Fruit fly (Drosophila melanogaster) whole organism, pupa: ENCODE results near the gene CG8301.

Experiments
- CG10348 ChIP-seq: fragments of 200-800 bp; sonication (Bioruptor generic); IDR thresholded peaks from 2 replicates; pipeline ENCODE4 v1.3.6; 2022; ENCODE audit warnings: missing biosample characterization, missing genetic modification characterization
- CG12605 ChIP-seq: fragments of 200-800 bp; sonication (Bioruptor generic); IDR thresholded peaks from 2 replicates; pipeline ENCODE4 v1.3.6; 2022; ENCODE audit warnings: missing biosample characterization, missing genetic modification characterization
- CG13204 ChIP-seq: fragments of 200-800 bp; sonication (Bioruptor generic); optimal IDR thresholded peaks from 2 replicates; lab custom pipeline; 2018; ENCODE audit warnings: missing biosample characterization, mild to moderate bottlenecking, missing genetic modification characterization, moderate library complexity
- CG14655 ChIP-seq: fragments of 200-800 bp; sonication (Bioruptor generic); optimal IDR thresholded peaks from 3 replicates; lab custom pipeline; 2017; ENCODE audit warnings: mild to moderate bottlenecking, missing biosample characterization, missing genetic modification reagents, missing genetic modification characterization
- CG15710 ChIP-seq: fragments of 200-800 bp; sonication (Bioruptor generic); optimal IDR thresholded peaks from 2 replicates; lab custom pipeline; 2018; ENCODE audit warnings: missing biosample characterization, mild to moderate bottlenecking, missing genetic modification characterization, moderate library complexity
- CG17806 ChIP-seq: fragments of 200-800 bp; sonication (Bioruptor generic); optimal IDR thresholded peaks from 2 replicates; lab custom pipeline; 2018; ENCODE audit warnings: missing biosample characterization, mild to moderate bottlenecking, missing genetic modification characterization, moderate library complexity
- CG32121 ChIP-seq: fragments of 200-800 bp; sonication (Bioruptor generic); IDR thresholded peaks from 2 replicates; pipeline ENCODE4 v1.3.6; 2022; ENCODE audit warnings: missing biosample characterization, missing genetic modification characterization
- CG34367 ChIP-seq: fragments of 200-800 bp; sonication (Bioruptor generic); optimal IDR thresholded peaks from 2 replicates; lab custom pipeline; 2018; ENCODE audit warnings: missing biosample characterization, mild to moderate bottlenecking, missing genetic modification characterization
- CG4496 ChIP-seq: fragments of 200-800 bp; sonication (Bioruptor generic); IDR thresholded peaks from 3 replicates; pipeline ENCODE4 v1.3.6; 2022; ENCODE audit warnings: missing biosample characterization, missing genetic modification characterization
- CG8159 ChIP-seq: fragments of 200-800 bp; sonication (Bioruptor generic); optimal IDR thresholded peaks from 3 replicates; lab custom pipeline; 2018; ENCODE audit warnings: missing biosample characterization, mild to moderate bottlenecking, missing genetic modification characterization, moderate library complexity
- CG8301 ChIP-seq: fragments of 200-800 bp; sonication (Bioruptor generic); optimal IDR thresholded peaks from 2 replicates; lab custom pipeline; 2018; ENCODE audit warnings: missing biosample characterization, mild to moderate bottlenecking, missing genetic modification characterization
- CG9948 ChIP-seq: fragments of 200-800 bp; sonication (Bioruptor generic); optimal IDR thresholded peaks from 2 replicates; lab custom pipeline; 2018; ENCODE audit warnings: missing biosample characterization, mild to moderate bottlenecking, missing genetic modification characterization, moderate library complexity
- D1 ChIP-seq: fragments of 200-800 bp; sonication (Bioruptor generic); optimal IDR thresholded peaks from 2 replicates; lab custom pipeline; 2018; ENCODE audit warnings: missing biosample characterization, mild to moderate bottlenecking, missing genetic modification characterization, moderate library complexity
- EcR ChIP-seq: fragments of 200-800 bp; sonication (Bioruptor generic); optimal IDR thresholded peaks from 3 replicates; lab custom pipeline; 2019; ENCODE audit warnings: missing biosample characterization, missing genetic modification characterization, mild to moderate bottlenecking, moderate library complexity, missing genetic modification reagents
- Ets98B ChIP-seq: fragments of 200-800 bp; sonication (Bioruptor generic); IDR thresholded peaks from 2 replicates; pipeline ENCODE4 v1.3.6; 2022; ENCODE audit warnings: missing biosample characterization, missing genetic modification characterization
- Pif1A ChIP-seq: fragments of 200-800 bp; sonication (Bioruptor generic); optimal IDR thresholded peaks from 3 replicates; lab custom pipeline; 2016; ENCODE audit warnings: missing biosample characterization, missing genetic modification characterization
- Pif1B ChIP-seq: fragments of 200-800 bp; sonication (Bioruptor generic); optimal IDR thresholded peaks from 3 replicates; lab custom pipeline; 2016; ENCODE audit warnings: missing biosample characterization, missing genetic modification characterization
- Snoo ChIP-seq: fragments of 200-800 bp; sonication (Bioruptor generic); optimal IDR thresholded peaks from 3 replicates; lab custom pipeline; 2017; ENCODE audit warnings: missing biosample characterization, mild to moderate bottlenecking, missing genetic modification characterization, inconsistent platforms
- fd96Ca ChIP-seq: fragments of 200-800 bp; sonication (Bioruptor generic); IDR thresholded peaks from 3 replicates; pipeline ENCODE4 v1.3.6; 2022; ENCODE audit warnings: missing biosample characterization, missing genetic modification characterization
- gl ChIP-seq: fragments of 200-800 bp; sonication (Bioruptor generic); optimal IDR thresholded peaks from 2 replicates; lab custom pipeline; 2018; ENCODE audit warnings: missing biosample characterization, mild to moderate bottlenecking, missing genetic modification characterization
- rn ChIP-seq: fragments of 200-800 bp; sonication (Bioruptor generic); IDR thresholded peaks from 2 replicates; pipeline ENCODE4 v1.3.6; 2022; ENCODE audit warnings: missing biosample characterization, missing genetic modification characterization

Gene CG8301

DNA sequence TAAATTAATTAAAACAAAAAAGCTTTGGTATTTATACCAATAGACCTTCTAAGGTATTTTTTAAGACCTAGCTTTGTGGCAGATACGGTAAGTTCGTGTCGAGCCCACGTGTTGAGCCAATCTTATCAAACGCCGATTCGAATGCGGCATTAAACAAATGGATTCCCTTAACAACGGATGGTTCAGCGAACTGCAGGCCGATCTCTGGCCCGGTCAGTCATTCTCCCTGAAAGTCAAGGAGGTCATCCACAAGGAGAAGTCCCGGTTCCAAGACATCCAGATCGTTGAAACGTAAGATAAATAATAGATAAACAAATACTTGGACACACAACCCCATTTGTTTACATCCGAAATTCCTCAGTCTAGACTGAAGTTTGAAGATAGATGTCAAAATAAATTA lies 50.5 kb downstream of the CG8301 start, which contains the start of gene SpdS:
SpdS (plus strand) TSS at position 78 of the 400 bp plus-strand sequence.
- TF ChIP-seq Pif1A (GFP tag; lab: Kevin White, UChicago), result no peak
- TF ChIP-seq D1 (tag; lab: Kevin White, UChicago), result no peak
- TF ChIP-seq CG32121 (GFP tag; lab: Robert Waterston, UW), result no peak
- no peak for TF ChIP-seq fd96Ca (GFP tag; lab: Robert Waterston, UW)
- TF ChIP-seq CG12605, result no peak
- no peak for TF ChIP-seq EcR (GFP tag; lab: Kevin White, UChicago)
- no peak for TF ChIP-seq gl (tag; lab: Kevin White, UChicago)
- TF ChIP-seq Pif1B (GFP tag; lab: Kevin White, UChicago), result no peak
- no peak for TF ChIP-seq CG13204 (GFP tag; lab: Kevin White, UChicago)
- no peak for TF ChIP-seq CG9948 (tag; lab: Kevin White, UChicago)
- TF ChIP-seq CG10348 (GFP tag; lab: Robert Waterston, UW), result no peak
- no peak for TF ChIP-seq Ets98B (GFP tag; lab: Robert Waterston, UW)
- TF ChIP-seq Snoo (tag; lab: Kevin White, UChicago), result no peak
- no peak for TF ChIP-seq rn
- TF ChIP-seq CG15710 (tag; lab: Kevin White, UChicago), result no peak
- TF ChIP-seq CG34367 (tag; lab: Kevin White, UChicago), result no peak
- TF ChIP-seq CG14655 (GFP tag; lab: Kevin White, UChicago), result no peak
- TF ChIP-seq CG8159 (tag; lab: Kevin White, UChicago), result no peak
- no peak for TF ChIP-seq CG8301
- TF ChIP-seq CG17806, result no peak

dm6 chr3R:9632110-9632921 lies 51.2 kb downstream of the CG8301 start:
- no peak for TF ChIP-seq Ets98B (GFP tag; lab: Robert Waterston, UW)
- TF ChIP-seq CG10348 (GFP tag; lab: Robert Waterston, UW), result no peak
- TF ChIP-seq CG32121 (GFP tag; lab: Robert Waterston, UW), result no peak
- no peak for TF ChIP-seq EcR (GFP tag; lab: Kevin White, UChicago)
- TF ChIP-seq CG4496 (GFP tag; lab: Robert Waterston, UW), result no peak
- TF ChIP-seq CG8301, result no peak
- TF ChIP-seq CG34367 (tag; lab: Kevin White, UChicago), result no peak
- TF ChIP-seq gl (tag; lab: Kevin White, UChicago), result no peak
- TF ChIP-seq Snoo (tag; lab: Kevin White, UChicago), result no peak
- TF ChIP-seq CG17806, result no peak
- no peak for TF ChIP-seq CG13204 (GFP tag; lab: Kevin White, UChicago)
- no peak for TF ChIP-seq fd96Ca (GFP tag; lab: Robert Waterston, UW)
- TF ChIP-seq, all 21 proteins: peak for 0
